Worm (Caenorhabditis elegans) whole organism, L4 larva: Measurements from ENCODE around the gene fah-1.

Experiments used
- F44E2.7 ChIP-seq: fragments of 200-800 bp; sonication (Bioruptor generic); IDR thresholded peaks from 2 replicates; pipeline ENCODE4 v2.1.2; 2022; ENCODE audit warnings: missing genetic modification characterization, missing compliant biosample characterization
- R02D3.7 ChIP-seq: fragments of 150-350 bp; sonication (generic microtip); optimal IDR thresholded peaks from 3 replicates; lab custom pipeline; 2014; ENCODE audit warnings: missing biosample characterization, missing genetic modification characterization
- T20F7.1 ChIP-seq: fragments of 200-800 bp; sonication (Bioruptor generic); optimal IDR thresholded peaks from 2 replicates; lab custom pipeline; 2018; ENCODE audit warnings: mild to moderate bottlenecking, missing genetic modification characterization, missing compliant biosample characterization
- ama-1 ChIP-seq: fragments of 150-350 bp; optimal IDR thresholded peaks from 2 replicates; lab custom pipeline; 2014; ENCODE audit warnings: inconsistent platforms, mixed read lengths
- arid-1 ChIP-seq: fragments of 200-800 bp; sonication (Bioruptor generic); conservative IDR thresholded peaks from 2 replicates; pipeline ENCODE4 v1.3.6; 2022; ENCODE audit warnings: missing genetic modification reagents, missing genetic modification characterization, missing compliant biosample characterization
- ceh-62 ChIP-seq: sonication (generic microtip); optimal IDR thresholded peaks from 2 replicates; lab custom pipeline; 2017; ENCODE audit warnings: missing biosample characterization, missing genetic modification characterization
- daf-16 ChIP-seq, 3 experiments: sonication (generic microtip); optimal IDR thresholded peaks; 2 replicates each; lab custom pipeline; 2016 to 2017; ENCODE audit warnings: missing genetic modification characterization in 3 of 3, missing genetic modification reagents in 3 of 3, mild to moderate bottlenecking in 2 of 3, missing compliant biosample characterization in 2 of 3, missing biosample characterization in 1 of 3, moderate library complexity in 1 of 3
- dmd-6 ChIP-seq: fragments of 200-800 bp; sonication (Bioruptor generic); IDR thresholded peaks from 2 replicates; pipeline ENCODE4 v1.3.6; 2022; ENCODE audit warnings: missing genetic modification reagents, missing genetic modification characterization, missing compliant biosample characterization
- duxl-1 ChIP-seq: sonication (generic microtip); optimal IDR thresholded peaks from 2 replicates; lab custom pipeline; 2016; ENCODE audit warnings: mild to moderate bottlenecking, missing genetic modification characterization, moderate library complexity, missing compliant biosample characterization; ENCODE audit not compliant: poor library complexity
- dve-1 ChIP-seq: sonication (generic microtip); optimal IDR thresholded peaks from 2 replicates; lab custom pipeline; 2017; ENCODE audit warnings: antibody characterized with exemption, mild to moderate bottlenecking, missing genetic modification characterization, missing compliant biosample characterization; ENCODE audit not compliant: insufficient read depth
- egl-43 ChIP-seq: fragments of 200-800 bp; sonication (Bioruptor generic); IDR thresholded peaks from 2 replicates; pipeline ENCODE4 v1.3.6; 2022; ENCODE audit warnings: missing genetic modification reagents, missing genetic modification characterization, missing compliant biosample characterization
- fkh-10 ChIP-seq: fragments of 150-350 bp; optimal IDR thresholded peaks from 2 replicates; lab custom pipeline; 2014; ENCODE audit warnings: missing biosample characterization, missing genetic modification reagents, missing genetic modification characterization
- fos-1 ChIP-seq: fragments of 150-350 bp; optimal IDR thresholded peaks from 2 replicates; lab custom pipeline; 2014; ENCODE audit warnings: missing biosample characterization, missing genetic modification characterization
- gei-8 ChIP-seq: fragments of 200-800 bp; sonication (Bioruptor generic); optimal IDR thresholded peaks from 2 replicates; lab custom pipeline; 2018; ENCODE audit warnings: mild to moderate bottlenecking, missing genetic modification characterization, missing compliant biosample characterization
- hlh-11 ChIP-seq: fragments of 200-800 bp; sonication (Bioruptor generic); optimal IDR thresholded peaks from 2 replicates; lab custom pipeline; 2018; ENCODE audit warnings: mild to moderate bottlenecking, missing genetic modification characterization, missing compliant biosample characterization
- hlh-30 ChIP-seq: sonication (generic microtip); optimal IDR thresholded peaks from 2 replicates; lab custom pipeline; 2017; ENCODE audit warnings: antibody characterized with exemption, mild to moderate bottlenecking, missing genetic modification characterization, missing compliant biosample characterization; ENCODE audit not compliant: insufficient read depth
- hmg-1.1 ChIP-seq: fragments of 200-800 bp; sonication (Bioruptor generic); IDR thresholded peaks from 2 replicates; pipeline ENCODE4 v1.3.6; 2022; ENCODE audit warnings: missing genetic modification reagents, missing genetic modification characterization, missing compliant biosample characterization
- lin-15B ChIP-seq: fragments of 150-350 bp; sonication (generic microtip); optimal IDR thresholded peaks from 3 replicates; lab custom pipeline; 2014; ENCODE audit warnings: missing biosample characterization, missing genetic modification characterization
- lin-39 ChIP-seq: fragments of 150-350 bp; optimal IDR thresholded peaks from 2 replicates; lab custom pipeline; 2014; ENCODE audit warnings: missing biosample characterization, missing genetic modification reagents, missing genetic modification characterization
- madf-9 ChIP-seq: fragments of 200-800 bp; sonication (Bioruptor generic); conservative IDR thresholded peaks from 2 replicates; pipeline ENCODE4 v1.3.6; 2022; ENCODE audit warnings: missing genetic modification reagents, missing genetic modification characterization, missing compliant biosample characterization
- mes-2 ChIP-seq: sonication (generic microtip); optimal IDR thresholded peaks from 2 replicates; lab custom pipeline; 2016; ENCODE audit warnings: missing genotype, mild to moderate bottlenecking, missing genetic modification characterization, missing compliant biosample characterization; ENCODE audit not compliant: poor library complexity, severe bottlenecking
- mxl-2 ChIP-seq: fragments of 200-800 bp; sonication (Bioruptor generic); conservative IDR thresholded peaks from 2 replicates; pipeline ENCODE4 v1.3.6; 2022; ENCODE audit warnings: missing genetic modification reagents, missing genetic modification characterization, missing compliant biosample characterization
- mxl-3 ChIP-seq: fragments of 200-800 bp; sonication (Bioruptor generic); optimal IDR thresholded peaks from 2 replicates; lab custom pipeline; 2018; ENCODE audit warnings: mild to moderate bottlenecking, missing genetic modification characterization, missing compliant biosample characterization
- nhr-28 ChIP-seq: fragments of 150-350 bp; optimal IDR thresholded peaks from 2 replicates; lab custom pipeline; 2014; ENCODE audit warnings: missing biosample characterization, missing genetic modification characterization
- nhr-42 ChIP-seq: fragments of 200-800 bp; sonication (Bioruptor generic); IDR thresholded peaks from 2 replicates; pipeline ENCODE4 v1.3.6; 2022; ENCODE audit warnings: missing genetic modification characterization, missing compliant biosample characterization
- php-3 ChIP-seq: fragments of 200-800 bp; sonication (Bioruptor generic); IDR thresholded peaks from 2 replicates; pipeline ENCODE4 v1.3.6; 2022; ENCODE audit warnings: missing genetic modification reagents, missing genetic modification characterization, missing compliant biosample characterization
- pqm-1 ChIP-seq: sonication (generic microtip); optimal IDR thresholded peaks from 2 replicates; lab custom pipeline; 2017; ENCODE audit warnings: missing biosample characterization, missing genetic modification characterization
- saeg-2 ChIP-seq: fragments of 200-800 bp; sonication (Bioruptor generic); IDR thresholded peaks from 2 replicates; pipeline ENCODE4 v1.3.6; 2022; ENCODE audit warnings: missing genetic modification reagents, missing genetic modification characterization, missing compliant biosample characterization
- skn-1 ChIP-seq: fragments of 150-350 bp; optimal IDR thresholded peaks from 2 replicates; lab custom pipeline; 2014; ENCODE audit warnings: missing biosample characterization, missing genetic modification characterization
- unc-130 ChIP-seq: sonication (generic microtip); optimal IDR thresholded peaks from 2 replicates; lab custom pipeline; 2016; ENCODE audit warnings: missing genetic modification reagents, missing genetic modification characterization, missing compliant biosample characterization
- unc-62 ChIP-seq, 3 experiments: fragments of 150-350 bp in 1 of 3; sonication (generic microtip); optimal IDR thresholded peaks in 2 of 3; peaks in 1 of 3; 1 replicate in 1 of 3; 2 replicates in 2 of 3; lab custom pipeline; 2014 to 2017; ENCODE audit warnings: missing biosample characterization in 3 of 3, missing genetic modification characterization in 3 of 3, missing genetic modification reagents in 3 of 3, missing genotype in 1 of 3
- zag-1 ChIP-seq: fragments of 150-350 bp; optimal IDR thresholded peaks from 2 replicates; lab custom pipeline; 2014; ENCODE audit warnings: missing biosample characterization, missing genetic modification characterization
- zip-11 ChIP-seq: fragments of 200-800 bp; sonication (Bioruptor generic); IDR thresholded peaks from 2 replicates; pipeline ENCODE4 v1.3.6; 2022; ENCODE audit warnings: missing genetic modification characterization, missing compliant biosample characterization

The fah-1 gene

DNA sequence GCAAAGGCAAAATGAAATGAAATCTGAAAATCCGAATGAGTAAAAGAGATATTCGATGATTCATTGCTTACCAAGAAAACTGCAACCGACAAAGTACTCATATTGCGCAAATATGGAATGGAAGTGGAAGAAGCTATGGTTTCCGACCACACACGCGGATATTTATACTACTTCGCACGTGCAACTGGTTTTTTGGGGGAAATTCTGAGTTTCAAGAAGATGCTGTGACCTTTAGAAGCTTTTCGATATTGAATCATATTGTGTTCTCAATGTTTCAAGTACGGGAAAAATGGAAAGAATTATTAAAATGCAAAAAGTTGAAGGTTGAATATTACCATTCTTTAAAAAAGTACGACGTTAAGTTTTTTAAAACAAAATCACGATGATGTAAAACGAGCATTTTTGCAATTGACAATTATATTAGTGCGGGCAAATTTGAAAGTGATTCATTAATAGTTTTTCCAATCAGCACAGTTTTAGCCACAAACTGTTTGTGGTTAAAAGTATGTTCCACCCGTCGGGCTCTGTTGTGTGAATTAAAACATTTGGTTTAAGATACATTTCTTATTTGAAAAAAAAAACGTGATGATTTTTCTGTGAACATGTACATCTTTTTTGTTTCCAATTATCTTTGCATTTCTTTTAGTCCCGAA lies 2.2 kb upstream of the fah-1 start, which contains the start of the genes grl-6 and K10C2.6:
grl-6 (minus strand) TSS at position 101 of the 653 bp plus-strand sequence.
K10C2.6 (plus strand) TSS at position 603 of the 653 bp plus-strand sequence.
- TF ChIP-seq mes-2, result no peak
- TF ChIP-seq gei-8 (GFP tag; lab: Kevin White, UChicago), result no peak
- TF ChIP-seq unc-62 (GFP tag; optimal IDR thresholded peaks at IDR 0.05 in 1 of 2; lab: Kevin White, UChicago), result peak in 1 of 2 experiments; percentile 13
- TF ChIP-seq unc-62 (tag; optimal IDR thresholded peaks at IDR 0.05; lab: Kevin White, UChicago), result no peak
- no peak for TF ChIP-seq lin-15B (tag; lab: Kevin White, UChicago)
- TF ChIP-seq arid-1 (GFP tag; lab: Robert Waterston, UW), result no peak
- TF ChIP-seq F44E2.7 (GFP tag; lab: Robert Waterston, UW), result no peak
- TF ChIP-seq ceh-62, result no peak
- no peak for TF ChIP-seq hlh-30 (tag; lab: Kevin White, UChicago)
- no peak for TF ChIP-seq R02D3.7 (tag; lab: Kevin White, UChicago)

DNA sequence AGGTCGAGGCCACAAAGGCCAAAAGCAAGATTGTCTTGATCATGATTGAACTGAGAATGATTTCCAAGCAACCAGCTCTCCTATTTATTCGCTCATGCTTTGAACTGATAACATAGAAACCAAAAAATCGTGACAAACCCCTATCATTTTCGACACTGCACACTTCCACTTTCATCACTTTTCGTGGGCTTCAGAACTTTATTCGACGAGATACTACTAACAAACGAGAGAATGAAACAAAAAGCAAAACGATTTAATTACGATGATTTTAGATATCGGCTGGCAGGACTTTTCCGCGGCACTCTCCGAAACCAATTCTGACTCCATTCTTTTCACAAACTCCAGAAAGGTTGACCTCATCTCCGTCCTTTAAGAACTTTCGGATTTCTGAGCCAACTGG lies 2.2 kb downstream of the fah-1 start, which contains the start of gene asp-14:
asp-14 (minus strand) TSS at position 101 of the 400 bp plus-strand sequence.
- TF ChIP-seq daf-16 (GFP tag; optimal IDR thresholded peaks at IDR 0.05; lab: Kevin White, UChicago) (no peak), daf-16 (tag; optimal IDR thresholded peaks at IDR 0.05; lab: Kevin White, UChicago) (peak; percentile 17), madf-9 (GFP tag; lab: Robert Waterston, UW) (no peak), nhr-42 (GFP tag; lab: Robert Waterston, UW) (no peak)
- TF ChIP-seq, all 104 proteins: peak for 1

- TF ChIP-seq F44E2.7 (GFP tag; lab: Robert Waterston, UW) (no peak), daf-16 (GFP tag; optimal IDR thresholded peaks at IDR 0.05; lab: Kevin White, UChicago) (no peak), daf-16 (tag; optimal IDR thresholded peaks at IDR 0.05; lab: Kevin White, UChicago) (peak; percentile 91), skn-1 (tag; lab: Kevin White, UChicago) (no peak), saeg-2 (GFP tag; lab: Robert Waterston, UW) (no peak), nhr-28 (peak; percentile 22), madf-9 (GFP tag; lab: Robert Waterston, UW) (no peak), mxl-2 (GFP tag; lab: Robert Waterston, UW) (no peak), mxl-3 (GFP tag; lab: Kevin White, UChicago) (no peak), php-3 (GFP tag; lab: Robert Waterston, UW) (peak; percentile 99), fkh-10 (GFP tag; lab: Kevin White, UChicago) (no peak), hlh-11 (tag; lab: Kevin White, UChicago) (no peak), egl-43 (no peak), dmd-6 (GFP tag; lab: Robert Waterston, UW) (peak; percentile 51), duxl-1 (tag; lab: Kevin White, UChicago) (no peak), hlh-30 (tag; lab: Kevin White, UChicago) (no peak), T20F7.1 (peak; percentile 5), pqm-1 (peak; percentile 28), lin-39 (tag; lab: Kevin White, UChicago) (no peak), hmg-1.1 (GFP tag; lab: Robert Waterston, UW) (no peak), zag-1 (tag; lab: Kevin White, UChicago) (no peak), unc-130 (no peak), zip-11 (GFP tag; lab: Robert Waterston, UW) (no peak), ama-1 (lab: Kevin White, UChicago) (no peak), dve-1 (tag; lab: Kevin White, UChicago) (peak; percentile 89), gei-8 (GFP tag; lab: Kevin White, UChicago) (no peak), fos-1 (tag; lab: Kevin White, UChicago) (no peak)
These were observed 3.5 kb downstream of the fah-1 start for ce11 chrX:6445239-6445638.
